Worm (Caenorhabditis elegans) whole organism, late embryonic: ENCODE data around the gene lin-33.

Experiments used
- T23F11.4 ChIP-seq: fragments of 200-800 bp; sonication (Bioruptor generic); optimal IDR thresholded peaks from 2 replicates; lab custom pipeline; 2018; ENCODE audit warnings: mild to moderate bottlenecking, missing genetic modification characterization, missing compliant biosample characterization
- ama-1 ChIP-seq: fragments of 150-350 bp; optimal IDR thresholded peaks from 2 replicates; lab custom pipeline; 2014
- eyg-1 ChIP-seq: sonication (generic microtip); optimal IDR thresholded peaks from 2 replicates; lab custom pipeline; 2016; ENCODE audit warnings: missing genotype, missing genetic modification characterization, missing compliant biosample characterization
- fax-1 ChIP-seq: sonication (generic microtip); optimal IDR thresholded peaks from 2 replicates; lab custom pipeline; 2016; ENCODE audit warnings: missing genotype, missing genetic modification characterization, missing compliant biosample characterization
- gmeb-2 ChIP-seq: sonication (generic microtip); optimal IDR thresholded peaks from 2 replicates; lab custom pipeline; 2016; ENCODE audit warnings: missing genetic modification characterization, inconsistent platforms, missing compliant biosample characterization
- hlh-15 ChIP-seq: sonication (generic microtip); optimal IDR thresholded peaks from 2 replicates; lab custom pipeline; 2016; ENCODE audit warnings: missing genetic modification characterization, missing compliant biosample characterization
- pha-4 ChIP-seq: fragments of 150-350 bp; optimal IDR thresholded peaks from 2 replicates; lab custom pipeline; 2018; ENCODE audit warnings: missing biosample characterization, missing genetic modification reagents, missing genetic modification characterization
- pqm-1 ChIP-seq: sonication (generic microtip); optimal IDR thresholded peaks from 2 replicates; lab custom pipeline; 2016; ENCODE audit warnings: missing genetic modification characterization, missing compliant biosample characterization
- pros-1 ChIP-seq: fragments of 150-350 bp; optimal IDR thresholded peaks from 2 replicates; lab custom pipeline; 2014; ENCODE audit warnings: missing biosample characterization, missing genetic modification reagents, missing genetic modification characterization
- ref-2 ChIP-seq: sonication (generic microtip); optimal IDR thresholded peaks from 2 replicates; lab custom pipeline; 2016; ENCODE audit warnings: missing genetic modification characterization, missing compliant biosample characterization
- sox-4 ChIP-seq: sonication (generic microtip); optimal IDR thresholded peaks from 2 replicates; lab custom pipeline; 2017; ENCODE audit warnings: mild to moderate bottlenecking, missing genetic modification characterization, inconsistent platforms, missing compliant biosample characterization

DNA sequence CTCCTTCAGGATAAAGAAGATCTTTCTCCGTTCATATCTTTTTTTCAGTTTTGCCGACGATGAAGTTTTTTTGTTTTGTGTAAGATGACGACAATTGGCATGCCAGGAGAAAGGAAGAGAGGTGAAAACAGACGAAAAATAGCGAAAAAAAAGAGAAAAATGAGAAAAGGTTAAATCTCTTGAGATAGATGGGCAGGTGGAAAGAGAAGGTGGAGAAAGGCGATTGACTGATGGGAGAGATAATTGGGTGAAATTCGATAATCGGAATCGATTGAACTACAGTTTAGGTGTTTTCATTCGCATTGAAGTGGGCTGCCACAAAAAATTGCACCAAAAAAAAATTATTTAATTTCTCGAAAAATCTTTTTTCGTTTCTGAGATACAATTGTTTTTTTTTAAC lies 10.2 kb downstream of the lin-33 start:
- TF ChIP-seq fax-1 (tag; lab: Kevin White, UChicago) (no peak), pha-4 (tag; lab: Kevin White, UChicago) (no peak), hlh-15 (no peak), pqm-1 (tag; lab: Kevin White, UChicago) (no peak), gmeb-2 (tag; lab: Kevin White, UChicago) (no peak), eyg-1 (no peak), ama-1 (lab: Kevin White, UChicago) (no peak), T23F11.4 (GFP tag; lab: Kevin White, UChicago) (no peak), sox-4 (tag; lab: Kevin White, UChicago) (no peak), ref-2 (tag; lab: Kevin White, UChicago) (no peak), pros-1 (no peak)
